Fruit fly (Drosophila melanogaster) whole organism, pupa: ENCODE results near the gene CG17211.

ENCODE experiments used
- CG10348 ChIP-seq: fragments of 200-800 bp; sonication (Bioruptor generic); IDR thresholded peaks from 2 replicates; pipeline ENCODE4 v1.3.6; 2022; ENCODE audit warnings: missing biosample characterization, missing genetic modification characterization
- CG12605 ChIP-seq: fragments of 200-800 bp; sonication (Bioruptor generic); IDR thresholded peaks from 2 replicates; pipeline ENCODE4 v1.3.6; 2022; ENCODE audit warnings: missing biosample characterization, missing genetic modification characterization
- CG13204 ChIP-seq: fragments of 200-800 bp; sonication (Bioruptor generic); optimal IDR thresholded peaks from 2 replicates; lab custom pipeline; 2018; ENCODE audit warnings: missing biosample characterization, mild to moderate bottlenecking, missing genetic modification characterization, moderate library complexity
- CG14655 ChIP-seq: fragments of 200-800 bp; sonication (Bioruptor generic); optimal IDR thresholded peaks from 3 replicates; lab custom pipeline; 2017; ENCODE audit warnings: mild to moderate bottlenecking, missing biosample characterization, missing genetic modification reagents, missing genetic modification characterization
- CG15710 ChIP-seq: fragments of 200-800 bp; sonication (Bioruptor generic); optimal IDR thresholded peaks from 2 replicates; lab custom pipeline; 2018; ENCODE audit warnings: missing biosample characterization, mild to moderate bottlenecking, missing genetic modification characterization, moderate library complexity
- CG17806 ChIP-seq: fragments of 200-800 bp; sonication (Bioruptor generic); optimal IDR thresholded peaks from 2 replicates; lab custom pipeline; 2018; ENCODE audit warnings: missing biosample characterization, mild to moderate bottlenecking, missing genetic modification characterization, moderate library complexity
- CG32121 ChIP-seq: fragments of 200-800 bp; sonication (Bioruptor generic); IDR thresholded peaks from 2 replicates; pipeline ENCODE4 v1.3.6; 2022; ENCODE audit warnings: missing biosample characterization, missing genetic modification characterization
- CG34367 ChIP-seq: fragments of 200-800 bp; sonication (Bioruptor generic); optimal IDR thresholded peaks from 2 replicates; lab custom pipeline; 2018; ENCODE audit warnings: missing biosample characterization, mild to moderate bottlenecking, missing genetic modification characterization
- CG4496 ChIP-seq: fragments of 200-800 bp; sonication (Bioruptor generic); IDR thresholded peaks from 3 replicates; pipeline ENCODE4 v1.3.6; 2022; ENCODE audit warnings: missing biosample characterization, missing genetic modification characterization
- CG8159 ChIP-seq: fragments of 200-800 bp; sonication (Bioruptor generic); optimal IDR thresholded peaks from 3 replicates; lab custom pipeline; 2018; ENCODE audit warnings: missing biosample characterization, mild to moderate bottlenecking, missing genetic modification characterization, moderate library complexity
- CG8301 ChIP-seq: fragments of 200-800 bp; sonication (Bioruptor generic); optimal IDR thresholded peaks from 2 replicates; lab custom pipeline; 2018; ENCODE audit warnings: missing biosample characterization, mild to moderate bottlenecking, missing genetic modification characterization
- CG9948 ChIP-seq: fragments of 200-800 bp; sonication (Bioruptor generic); optimal IDR thresholded peaks from 2 replicates; lab custom pipeline; 2018; ENCODE audit warnings: missing biosample characterization, mild to moderate bottlenecking, missing genetic modification characterization, moderate library complexity
- D1 ChIP-seq: fragments of 200-800 bp; sonication (Bioruptor generic); optimal IDR thresholded peaks from 2 replicates; lab custom pipeline; 2018; ENCODE audit warnings: missing biosample characterization, mild to moderate bottlenecking, missing genetic modification characterization, moderate library complexity
- EcR ChIP-seq: fragments of 200-800 bp; sonication (Bioruptor generic); optimal IDR thresholded peaks from 3 replicates; lab custom pipeline; 2019; ENCODE audit warnings: missing biosample characterization, missing genetic modification characterization, mild to moderate bottlenecking, moderate library complexity, missing genetic modification reagents
- Ets98B ChIP-seq: fragments of 200-800 bp; sonication (Bioruptor generic); IDR thresholded peaks from 2 replicates; pipeline ENCODE4 v1.3.6; 2022; ENCODE audit warnings: missing biosample characterization, missing genetic modification characterization
- Pif1A ChIP-seq: fragments of 200-800 bp; sonication (Bioruptor generic); optimal IDR thresholded peaks from 3 replicates; lab custom pipeline; 2016; ENCODE audit warnings: missing biosample characterization, missing genetic modification characterization
- Pif1B ChIP-seq: fragments of 200-800 bp; sonication (Bioruptor generic); optimal IDR thresholded peaks from 3 replicates; lab custom pipeline; 2016; ENCODE audit warnings: missing biosample characterization, missing genetic modification characterization
- Snoo ChIP-seq: fragments of 200-800 bp; sonication (Bioruptor generic); optimal IDR thresholded peaks from 3 replicates; lab custom pipeline; 2017; ENCODE audit warnings: missing biosample characterization, mild to moderate bottlenecking, missing genetic modification characterization, inconsistent platforms
- fd96Ca ChIP-seq: fragments of 200-800 bp; sonication (Bioruptor generic); IDR thresholded peaks from 3 replicates; pipeline ENCODE4 v1.3.6; 2022; ENCODE audit warnings: missing biosample characterization, missing genetic modification characterization
- gl ChIP-seq: fragments of 200-800 bp; sonication (Bioruptor generic); optimal IDR thresholded peaks from 2 replicates; lab custom pipeline; 2018; ENCODE audit warnings: missing biosample characterization, mild to moderate bottlenecking, missing genetic modification characterization
- rn ChIP-seq: fragments of 200-800 bp; sonication (Bioruptor generic); IDR thresholded peaks from 2 replicates; pipeline ENCODE4 v1.3.6; 2022; ENCODE audit warnings: missing biosample characterization, missing genetic modification characterization

CG17211 gene

dm6 chr2L:12091522-12091921, 22.6 kb upstream of the CG17211 start, which contains the start of gene Pex19:
TSS of gene Pex19 (plus strand) at chr2L:12091822.
- no peak for TF ChIP-seq CG12605 (GFP tag; lab: Robert Waterston, UW)
- no peak for TF ChIP-seq CG9948 (tag; lab: Kevin White, UChicago)
- TF ChIP-seq CG14655: no peak
- TF ChIP-seq D1: no peak
- no peak for TF ChIP-seq CG8159 (tag; lab: Kevin White, UChicago)
- no peak for TF ChIP-seq CG15710 (tag; lab: Kevin White, UChicago)
- no peak for TF ChIP-seq CG13204
- TF ChIP-seq EcR: no peak
- TF ChIP-seq fd96Ca (GFP tag; lab: Robert Waterston, UW): no peak
- no peak for TF ChIP-seq CG4496 (GFP tag; lab: Robert Waterston, UW)
- no peak for TF ChIP-seq CG34367 (tag; lab: Kevin White, UChicago)
- TF ChIP-seq CG10348: no peak
- TF ChIP-seq Ets98B: no peak
- no peak for TF ChIP-seq CG8301 (tag; lab: Kevin White, UChicago)
- TF ChIP-seq Pif1A (GFP tag; lab: Kevin White, UChicago): no peak
- TF ChIP-seq gl (tag; lab: Kevin White, UChicago): no peak
- no peak for TF ChIP-seq CG32121 (GFP tag; lab: Robert Waterston, UW)

dm6 chr2L:12092041-12092440, 22.1 kb upstream of the CG17211 start:
- TF ChIP-seq CG4496 (GFP tag; lab: Robert Waterston, UW) (no peak), Ets98B (no peak), CG32121 (GFP tag; lab: Robert Waterston, UW) (no peak)

- no peak for TF ChIP-seq fd96Ca (GFP tag; lab: Robert Waterston, UW)
- TF ChIP-seq CG17806 (tag; lab: Kevin White, UChicago): no peak
- TF ChIP-seq CG32121 (GFP tag; lab: Robert Waterston, UW): no peak
- no peak for TF ChIP-seq CG8301 (tag; lab: Kevin White, UChicago)
- TF ChIP-seq CG10348: no peak
- TF ChIP-seq CG9948 (tag; lab: Kevin White, UChicago): no peak
- TF ChIP-seq gl (tag; lab: Kevin White, UChicago): no peak
- no peak for TF ChIP-seq Pif1A (GFP tag; lab: Kevin White, UChicago)
- TF ChIP-seq CG8159 (tag; lab: Kevin White, UChicago): no peak
- TF ChIP-seq rn (GFP tag; lab: Robert Waterston, UW): no peak
- TF ChIP-seq CG13204: no peak
- no peak for TF ChIP-seq CG14655
- TF ChIP-seq Ets98B: no peak
- no peak for TF ChIP-seq Snoo (tag; lab: Kevin White, UChicago)
- TF ChIP-seq EcR: no peak
- no peak for TF ChIP-seq CG34367 (tag; lab: Kevin White, UChicago)
- no peak for TF ChIP-seq CG4496 (GFP tag; lab: Robert Waterston, UW)
- no peak for TF ChIP-seq CG15710 (tag; lab: Kevin White, UChicago)
- no peak for TF ChIP-seq CG12605 (GFP tag; lab: Robert Waterston, UW)
Observed at dm6 chr2L:12092719-12093118, 21.4 kb upstream of the CG17211 start.

- TF ChIP-seq Ets98B: no peak
- TF ChIP-seq EcR: no peak
- TF ChIP-seq CG4496 (GFP tag; lab: Robert Waterston, UW): no peak
- TF ChIP-seq CG14655: no peak
- no peak for TF ChIP-seq CG13204
- TF ChIP-seq CG9948 (tag; lab: Kevin White, UChicago): no peak
- TF ChIP-seq D1: no peak
- no peak for TF ChIP-seq Pif1A (GFP tag; lab: Kevin White, UChicago)
- TF ChIP-seq CG8301 (tag; lab: Kevin White, UChicago): no peak
- TF ChIP-seq CG10348: no peak
- TF ChIP-seq rn (GFP tag; lab: Robert Waterston, UW): no peak
- no peak for TF ChIP-seq CG15710 (tag; lab: Kevin White, UChicago)
- no peak for TF ChIP-seq gl (tag; lab: Kevin White, UChicago)
- no peak for TF ChIP-seq CG34367 (tag; lab: Kevin White, UChicago)
- TF ChIP-seq Snoo (tag; lab: Kevin White, UChicago): no peak
- no peak for TF ChIP-seq Pif1B (GFP tag; lab: Kevin White, UChicago)
- TF ChIP-seq CG8159 (tag; lab: Kevin White, UChicago): no peak
- no peak for TF ChIP-seq CG12605 (GFP tag; lab: Robert Waterston, UW)
- TF ChIP-seq CG17806 (tag; lab: Kevin White, UChicago): no peak
- no peak for TF ChIP-seq CG32121 (GFP tag; lab: Robert Waterston, UW)
Observed at dm6 chr2L:12093652-12094051, 20.5 kb upstream of the CG17211 start.

dm6 chr2L:12096396-12096813, 17.8 kb upstream of the CG17211 start, which contains the start of the genes CG6712 and Mt2:
TSS of gene CG6712 (minus strand) at chr2L:12096511.
TSS of gene Mt2 (plus strand) at chr2L:12096525.
- TF ChIP-seq CG4496 (GFP tag; lab: Robert Waterston, UW) (no peak), Ets98B (no peak), CG8159 (tag; lab: Kevin White, UChicago) (no peak), D1 (no peak), Snoo (tag; lab: Kevin White, UChicago) (no peak), Pif1A (GFP tag; lab: Kevin White, UChicago) (no peak), rn (GFP tag; lab: Robert Waterston, UW) (no peak)

dm6 chr2L:12097698-12098097, 16.5 kb upstream of the CG17211 start, which contains the start of gene Ced-12:
TSS of gene Ced-12 (plus strand) at chr2L:12097838.
- TF ChIP-seq rn (GFP tag; lab: Robert Waterston, UW) (0 out of 2 replicates have a peak, but pooled peaks have one; percentile 16), CG4496 (GFP tag; lab: Robert Waterston, UW) (peak; percentile 52; the same call in 1 of the 3 replicates), CG10348 (no peak)
- TF ChIP-seq, all 21 proteins: peak for 2
